Worm (Caenorhabditis elegans) whole organism, L1 larva: ENCODE results near the gene trxr-1.

ENCODE experiments used
- C04F5.9 ChIP-seq: sonication (generic microtip); optimal IDR thresholded peaks from 2 replicates; lab custom pipeline; 2016; ENCODE audit warnings: missing genetic modification characterization, missing compliant biosample characterization
- F16B12.6 ChIP-seq: fragments of 150-350 bp; optimal IDR thresholded peaks from 2 replicates; lab custom pipeline; 2014; ENCODE audit warnings: missing biosample characterization, missing genetic modification characterization
- Y116A8C.19 ChIP-seq: sonication (generic microtip); optimal IDR thresholded peaks from 2 replicates; lab custom pipeline; 2016; ENCODE audit warnings: missing compliant biosample characterization, missing genetic modification characterization, borderline replicate concordance
- aha-1 ChIP-seq: fragments of 150-350 bp; optimal IDR thresholded peaks from 2 replicates; lab custom pipeline; 2014; ENCODE audit warnings: missing biosample characterization, missing genetic modification characterization
- aly-2 ChIP-seq: fragments of 150-350 bp; optimal IDR thresholded peaks from 2 replicates; lab custom pipeline; 2014; ENCODE audit warnings: missing biosample characterization, missing genetic modification characterization
- blmp-1 ChIP-seq: fragments of 150-350 bp; optimal IDR thresholded peaks from 2 replicates; lab custom pipeline; 2014; ENCODE audit warnings: missing biosample characterization, missing genetic modification characterization
- ceh-63 ChIP-seq: fragments of 200-800 bp; sonication (Bioruptor generic); optimal IDR thresholded peaks from 2 replicates; lab custom pipeline; 2018; ENCODE audit warnings: mild to moderate bottlenecking, missing genetic modification characterization, missing compliant biosample characterization
- ceh-8 ChIP-seq: fragments of 200-800 bp; sonication (Bioruptor generic); optimal IDR thresholded peaks from 2 replicates; lab custom pipeline; 2018; ENCODE audit warnings: mild to moderate bottlenecking, missing genetic modification characterization, moderate library complexity, missing compliant biosample characterization
- ceh-88 ChIP-seq: fragments of 200-800 bp; sonication (Bioruptor generic); IDR thresholded peaks from 2 replicates; pipeline ENCODE4 v1.3.6; 2022; ENCODE audit warnings: missing genetic modification characterization, missing compliant biosample characterization
- ces-1 ChIP-seq: fragments of 150-350 bp; optimal IDR thresholded peaks from 2 replicates; lab custom pipeline; 2014; ENCODE audit warnings: missing biosample characterization, missing genetic modification reagents, missing genetic modification characterization
- dsc-1 ChIP-seq: sonication (generic microtip); optimal IDR thresholded peaks from 2 replicates; lab custom pipeline; 2016; ENCODE audit warnings: mild to moderate bottlenecking, missing genetic modification characterization, missing compliant biosample characterization
- efl-3 ChIP-seq: fragments of 200-800 bp; sonication (Bioruptor generic); optimal IDR thresholded peaks from 2 replicates; lab custom pipeline; 2018; ENCODE audit warnings: mild to moderate bottlenecking, missing genetic modification characterization, missing compliant biosample characterization
- egl-13 ChIP-seq: sonication (generic microtip); optimal IDR thresholded peaks from 2 replicates; lab custom pipeline; 2016; ENCODE audit warnings: missing genotype, missing genetic modification reagents, missing genetic modification characterization, missing compliant biosample characterization
- elt-2 ChIP-seq: sonication (generic microtip); optimal IDR thresholded peaks from 2 replicates; lab custom pipeline; 2016; ENCODE audit warnings: missing genetic modification characterization, mild to moderate bottlenecking, inconsistent platforms, missing compliant biosample characterization, missing genetic modification reagents
- fkh-8 ChIP-seq: sonication (generic microtip); optimal IDR thresholded peaks from 2 replicates; lab custom pipeline; 2016; ENCODE audit warnings: mild to moderate bottlenecking, missing genetic modification characterization, missing compliant biosample characterization
- hpl-2 ChIP-seq: fragments of 150-350 bp; optimal IDR thresholded peaks from 2 replicates; lab custom pipeline; 2014; ENCODE audit warnings: missing biosample characterization, missing genetic modification reagents, missing genetic modification characterization
- isw-1 ChIP-seq: fragments of 200-800 bp; sonication (Bioruptor generic); IDR thresholded peaks from 2 replicates; pipeline ENCODE4 v1.3.6; 2022; ENCODE audit warnings: missing genetic modification characterization, missing compliant biosample characterization
- jun-1 ChIP-seq: fragments of 150-350 bp; optimal IDR thresholded peaks from 2 replicates; lab custom pipeline; 2014; ENCODE audit warnings: missing biosample characterization, missing genetic modification reagents, missing genetic modification characterization
- lin-14 ChIP-seq: fragments of 200-800 bp; sonication (Bioruptor generic); optimal IDR thresholded peaks from 2 replicates; lab custom pipeline; 2018; ENCODE audit warnings: mild to moderate bottlenecking, missing genetic modification characterization, moderate library complexity, missing compliant biosample characterization
- lin-15B ChIP-seq: fragments of 150-350 bp; sonication (generic microtip); optimal IDR thresholded peaks from 3 replicates; lab custom pipeline; 2014; ENCODE audit warnings: missing biosample characterization, missing genetic modification characterization
- lin-39 ChIP-seq: fragments of 150-350 bp; optimal IDR thresholded peaks from 2 replicates; lab custom pipeline; 2014; ENCODE audit warnings: missing biosample characterization, missing genetic modification reagents, missing genetic modification characterization
- lir-3 ChIP-seq: sonication (generic microtip); optimal IDR thresholded peaks from 2 replicates; lab custom pipeline; 2016; ENCODE audit warnings: mild to moderate bottlenecking, missing genetic modification characterization, moderate library complexity, missing compliant biosample characterization; ENCODE audit not compliant: poor library complexity
- mab-9 ChIP-seq: fragments of 200-800 bp; sonication (Bioruptor generic); IDR thresholded peaks from 2 replicates; pipeline ENCODE4 v1.3.6; 2022; ENCODE audit warnings: missing genetic modification reagents, missing genetic modification characterization, missing compliant biosample characterization
- mdl-1 ChIP-seq, 2 experiments: fragments of 150-350 bp; optimal IDR thresholded peaks; 2 replicates each; lab custom pipeline; 2014 to 2017; ENCODE audit warnings: missing biosample characterization in 2 of 2, missing genetic modification characterization in 2 of 2, inconsistent platforms in 1 of 2
- mef-2 ChIP-seq: fragments of 150-350 bp; optimal IDR thresholded peaks from 2 replicates; lab custom pipeline; 2014; ENCODE audit warnings: missing biosample characterization, missing genetic modification characterization
- nhr-11 ChIP-seq: fragments of 150-350 bp; optimal IDR thresholded peaks from 2 replicates; lab custom pipeline; 2014; ENCODE audit warnings: missing biosample characterization, missing genetic modification characterization
- nhr-12 ChIP-seq: sonication (generic microtip); optimal IDR thresholded peaks from 2 replicates; lab custom pipeline; 2017; ENCODE audit warnings: missing biosample characterization, missing genetic modification characterization
- nhr-19 ChIP-seq: fragments of 200-800 bp; sonication (Bioruptor generic); conservative IDR thresholded peaks from 2 replicates; pipeline ENCODE4 v1.3.6; 2022; ENCODE audit warnings: missing genetic modification characterization, missing compliant biosample characterization
- nhr-20 ChIP-seq: sonication (generic microtip); optimal IDR thresholded peaks from 2 replicates; lab custom pipeline; 2016; ENCODE audit warnings: mild to moderate bottlenecking, missing genetic modification characterization, missing compliant biosample characterization
- nhr-28 ChIP-seq: fragments of 150-350 bp; optimal IDR thresholded peaks from 2 replicates; lab custom pipeline; 2014; ENCODE audit warnings: missing biosample characterization, missing genetic modification characterization
- nhr-47 ChIP-seq: sonication (generic microtip); optimal IDR thresholded peaks from 2 replicates; lab custom pipeline; 2016; ENCODE audit warnings: mild to moderate bottlenecking, missing genetic modification characterization, moderate library complexity, missing compliant biosample characterization
- nhr-71 ChIP-seq: sonication (generic microtip); optimal IDR thresholded peaks from 2 replicates; lab custom pipeline; 2016; ENCODE audit warnings: mild to moderate bottlenecking, missing genetic modification characterization, moderate library complexity, missing compliant biosample characterization
- nhr-76 ChIP-seq: sonication (generic microtip); optimal IDR thresholded peaks from 2 replicates; lab custom pipeline; 2017; ENCODE audit warnings: missing biosample characterization, missing genetic modification characterization
- nhr-84 ChIP-seq: sonication (generic microtip); optimal IDR thresholded peaks from 2 replicates; lab custom pipeline; 2017; ENCODE audit warnings: missing biosample characterization, missing genetic modification characterization
- nhr-85 ChIP-seq: sonication (generic microtip); peaks from one replicate; lab custom pipeline; 2016; ENCODE audit warnings: missing genetic modification characterization, inconsistent platforms, missing compliant biosample characterization
- nhr-90 ChIP-seq: sonication (generic microtip); optimal IDR thresholded peaks from 2 replicates; lab custom pipeline; 2016; ENCODE audit warnings: mild to moderate bottlenecking, missing genetic modification characterization, missing compliant biosample characterization; ENCODE audit not compliant: poor library complexity
- pax-3 ChIP-seq: fragments of 200-800 bp; sonication (Bioruptor generic); optimal IDR thresholded peaks from 2 replicates; lab custom pipeline; 2018; ENCODE audit warnings: mild to moderate bottlenecking, missing genetic modification characterization, moderate library complexity, missing compliant biosample characterization
- pqm-1 ChIP-seq: sonication (generic microtip); optimal IDR thresholded peaks from 3 replicates; lab custom pipeline; 2017; ENCODE audit warnings: missing biosample characterization, missing genetic modification characterization
- rnt-1 ChIP-seq: sonication (generic microtip); optimal IDR thresholded peaks from 2 replicates; lab custom pipeline; 2016; ENCODE audit warnings: mild to moderate bottlenecking, missing genetic modification characterization, moderate library complexity, missing compliant biosample characterization
- skn-1 ChIP-seq: fragments of 150-350 bp; optimal IDR thresholded peaks from 2 replicates; lab custom pipeline; 2014; ENCODE audit warnings: missing biosample characterization, missing genetic modification characterization
- snpc-4 ChIP-seq: fragments of 150-350 bp; optimal IDR thresholded peaks from 2 replicates; lab custom pipeline; 2014; ENCODE audit warnings: missing biosample characterization, missing genetic modification characterization
- sup-37 ChIP-seq: fragments of 200-800 bp; sonication (Bioruptor generic); optimal IDR thresholded peaks from 2 replicates; lab custom pipeline; 2018; ENCODE audit warnings: mild to moderate bottlenecking, missing genetic modification characterization, missing compliant biosample characterization
- swsn-7 ChIP-seq: sonication (generic microtip); optimal IDR thresholded peaks from 2 replicates; lab custom pipeline; 2016; ENCODE audit warnings: missing genetic modification characterization, missing compliant biosample characterization
- tlp-1 ChIP-seq: fragments of 150-350 bp; optimal IDR thresholded peaks from 2 replicates; lab custom pipeline; 2014; ENCODE audit warnings: missing biosample characterization, missing genetic modification characterization
- unc-130 ChIP-seq: fragments of 150-350 bp; optimal IDR thresholded peaks from 2 replicates; lab custom pipeline; 2017; ENCODE audit warnings: missing biosample characterization, missing genetic modification characterization, inconsistent platforms
- unc-86 ChIP-seq: sonication (generic microtip); optimal IDR thresholded peaks from 2 replicates; lab custom pipeline; 2016; ENCODE audit warnings: missing genetic modification characterization, missing compliant biosample characterization
- xbp-1 ChIP-seq: sonication (generic microtip); optimal IDR thresholded peaks from 2 replicates; lab custom pipeline; 2016; ENCODE audit warnings: missing genetic modification characterization, missing compliant biosample characterization
- zag-1 ChIP-seq: fragments of 150-350 bp; optimal IDR thresholded peaks from 2 replicates; lab custom pipeline; 2014; ENCODE audit warnings: missing biosample characterization, missing genetic modification characterization
- ztf-11 ChIP-seq, 2 experiments: sonication (generic microtip); optimal IDR thresholded peaks; 2 replicates each; lab custom pipeline; 2016 to 2017; ENCODE audit warnings: missing genetic modification characterization in 2 of 2, missing biosample characterization in 1 of 2, missing compliant biosample characterization in 1 of 2

Gene trxr-1

DNA sequence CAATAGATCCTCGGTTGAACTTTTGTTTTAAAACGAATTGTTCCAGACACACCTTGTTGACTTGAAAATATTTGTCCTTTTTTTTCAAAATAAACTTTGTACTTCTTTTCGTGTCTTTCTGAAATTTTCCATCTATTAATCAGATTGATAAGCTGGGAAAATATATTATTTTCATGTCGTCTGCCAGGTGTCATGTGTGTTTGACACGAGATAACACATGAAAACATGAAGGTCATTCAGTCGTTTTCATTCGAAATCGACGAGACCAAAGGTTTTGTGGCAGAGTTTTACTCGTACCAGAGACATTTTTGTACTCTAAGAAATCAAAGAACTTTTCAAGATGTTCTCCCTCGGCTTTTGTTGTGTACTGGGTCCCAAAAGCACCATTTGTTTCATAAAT is 8.9 kb downstream of the trxr-1 start (continued):
- TF ChIP-seq lir-3 (tag; lab: Kevin White, UChicago) (no peak), nhr-11 (no peak), ceh-63 (no peak), zag-1 (tag; lab: Kevin White, UChicago) (no peak), swsn-7 (tag; lab: Kevin White, UChicago) (no peak), F16B12.6 (tag; lab: Kevin White, UChicago) (no peak), nhr-90 (tag; lab: Kevin White, UChicago) (peak; percentile 28), nhr-28 (tag; lab: Kevin White, UChicago) (no peak), hpl-2 (GFP tag; lab: Kevin White, UChicago) (no peak), aly-2 (tag; lab: Kevin White, UChicago) (no peak), jun-1 (tag; lab: Kevin White, UChicago) (no peak), fkh-8 (no peak), Y116A8C.19 (tag; lab: Kevin White, UChicago) (no peak), pqm-1 (tag; lab: Kevin White, UChicago) (no peak), mef-2 (tag; lab: Kevin White, UChicago) (no peak), elt-2 (tag; lab: Kevin White, UChicago) (peak; percentile 80), unc-130 (tag; lab: Kevin White, UChicago) (peak; percentile 43), nhr-71 (tag; lab: Kevin White, UChicago) (peak; percentile 66), efl-3 (GFP tag; lab: Kevin White, UChicago) (no peak), pax-3 (tag; lab: Kevin White, UChicago) (no peak), isw-1 (GFP tag; lab: Robert Waterston, UW) (no peak), snpc-4 (no peak), blmp-1 (peak; percentile 65), rnt-1 (tag; lab: Kevin White, UChicago) (no peak), skn-1 (no peak), C04F5.9 (tag; lab: Kevin White, UChicago) (no peak), nhr-12 (tag; lab: Kevin White, UChicago) (no peak), nhr-19 (GFP tag; lab: Robert Waterston, UW) (peak; percentile 22; the same call in 1 of the 2 replicates), nhr-85 (peak; percentile 86), aha-1 (tag; lab: Kevin White, UChicago) (no peak), lin-14 (GFP tag; lab: Kevin White, UChicago) (peak; percentile 60)

DNA sequence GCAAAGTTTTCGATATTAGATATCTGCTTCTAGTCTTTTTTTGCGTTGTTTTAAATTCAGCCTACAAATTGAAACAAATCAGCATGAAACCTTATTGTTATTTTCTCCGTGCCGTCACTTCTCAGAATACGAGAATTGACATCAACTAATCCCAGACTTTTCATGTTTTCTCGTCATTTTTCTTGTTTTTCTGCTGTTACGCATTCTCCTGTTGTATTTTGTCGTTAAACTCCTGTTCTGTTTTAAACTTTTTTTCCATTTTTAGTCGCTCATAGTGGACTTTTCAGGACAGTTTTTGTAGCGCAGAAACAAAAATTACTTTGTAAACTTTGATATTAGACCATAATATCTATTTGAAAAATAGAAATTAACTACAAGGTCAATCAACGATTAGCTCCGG is 10.5 kb downstream of the trxr-1 start:
- TF ChIP-seq sup-37 = no peak
- no peak for TF ChIP-seq nhr-47
- TF ChIP-seq jun-1 (tag; lab: Kevin White, UChicago) = no peak
- TF ChIP-seq isw-1 (GFP tag; lab: Robert Waterston, UW) = no peak
- peak; percentile 56 for TF ChIP-seq nhr-85
- TF ChIP-seq ces-1 = no peak

DNA sequence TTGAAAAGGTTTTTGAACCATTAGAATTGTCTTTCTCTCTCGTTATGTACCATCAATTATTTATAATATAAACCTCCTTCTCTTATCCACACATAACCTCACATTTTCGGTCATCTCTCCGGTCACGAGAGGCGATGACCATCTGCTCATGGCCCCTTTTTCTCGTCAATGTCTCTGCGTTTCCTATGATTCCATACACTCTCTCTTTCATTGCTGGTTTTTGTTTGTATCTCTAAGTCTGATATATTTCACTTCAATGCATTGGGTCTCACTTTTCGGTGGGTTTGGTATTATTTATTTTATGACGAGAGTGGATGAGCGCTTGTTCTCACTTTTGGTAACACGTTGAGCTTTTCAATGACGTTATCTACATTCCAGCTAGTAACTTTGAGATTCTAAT is 11.2 kb downstream of the trxr-1 start:
- no peak for TF ChIP-seq tlp-1 (tag; lab: Kevin White, UChicago)
- TF ChIP-seq mdl-1 (tag; optimal IDR thresholded peaks at IDR 0.05; lab: Kevin White, UChicago) = peak in 1 of 2 experiments; percentile 83
- peak; percentile 67 for TF ChIP-seq lir-3 (tag; lab: Kevin White, UChicago)
- no peak for TF ChIP-seq hpl-2 (GFP tag; lab: Kevin White, UChicago)
- TF ChIP-seq skn-1 = peak; percentile 61
- TF ChIP-seq nhr-20 (tag; lab: Kevin White, UChicago) = peak; percentile 91
- peak; percentile 71 for TF ChIP-seq xbp-1 (tag; lab: Kevin White, UChicago)
- TF ChIP-seq mab-9 (GFP tag; lab: Robert Waterston, UW) = no peak
- TF ChIP-seq isw-1 (GFP tag; lab: Robert Waterston, UW) = peak; percentile 3; the same call in 1 of the 2 replicates
- TF ChIP-seq ceh-8 (GFP tag; lab: Kevin White, UChicago) = no peak
- TF ChIP-seq egl-13 = peak; percentile 39
- no peak for TF ChIP-seq nhr-76 (tag; lab: Kevin White, UChicago)
- TF ChIP-seq nhr-19 (GFP tag; lab: Robert Waterston, UW) = peak; percentile 74
- peak; percentile 48 for TF ChIP-seq jun-1 (tag; lab: Kevin White, UChicago)
- no peak for TF ChIP-seq mef-2 (tag; lab: Kevin White, UChicago)
- no peak for TF ChIP-seq nhr-84
- peak; percentile 50 for TF ChIP-seq dsc-1 (tag; lab: Kevin White, UChicago)
- peak; percentile 34 for TF ChIP-seq lin-39 (tag; lab: Kevin White, UChicago)
- TF ChIP-seq F16B12.6 (tag; lab: Kevin White, UChicago) = no peak
- no peak for TF ChIP-seq ceh-88 (GFP tag; lab: Robert Waterston, UW)
- TF ChIP-seq nhr-47 = peak; percentile 65
- no peak for TF ChIP-seq ces-1
- TF ChIP-seq sup-37 = no peak
- TF ChIP-seq snpc-4 = peak; percentile 48
- TF ChIP-seq lin-15B = peak; percentile 12
- TF ChIP-seq ztf-11 (tag; optimal IDR thresholded peaks at IDR 0.05; lab: Kevin White, UChicago) = peak in 1 of 2 experiments; percentile 89
- no peak for TF ChIP-seq efl-3 (GFP tag; lab: Kevin White, UChicago)
- TF ChIP-seq unc-86 (tag; lab: Kevin White, UChicago) = peak; percentile 95
